Worm (Caenorhabditis elegans) whole organism, late embryonic: Measurements from ENCODE around the gene nhr-6.

Source experiments
- K02D7.2 ChIP-seq: sonication (generic microtip); optimal IDR thresholded peaks from 2 replicates; lab custom pipeline; 2017; ENCODE audit warnings: mild to moderate bottlenecking, missing genetic modification characterization, missing compliant biosample characterization
- ceh-19 ChIP-seq: fragments of 200-800 bp; sonication (Bioruptor generic); optimal IDR thresholded peaks from 2 replicates; lab custom pipeline; 2018; ENCODE audit warnings: mild to moderate bottlenecking, missing genetic modification characterization, missing compliant biosample characterization
- ceh-22 ChIP-seq: sonication (generic microtip); optimal IDR thresholded peaks from 2 replicates; lab custom pipeline; 2017; ENCODE audit warnings: missing biosample characterization, missing genetic modification characterization
- ceh-31 ChIP-seq: sonication (generic microtip); optimal IDR thresholded peaks from 2 replicates; lab custom pipeline; 2016; ENCODE audit warnings: missing genetic modification characterization, missing compliant biosample characterization
- che-1 ChIP-seq: sonication (generic microtip); optimal IDR thresholded peaks from 2 replicates; lab custom pipeline; 2016; ENCODE audit warnings: mild to moderate bottlenecking, missing genetic modification characterization, missing compliant biosample characterization
- gmeb-2 ChIP-seq: sonication (generic microtip); optimal IDR thresholded peaks from 2 replicates; lab custom pipeline; 2016; ENCODE audit warnings: missing genetic modification characterization, inconsistent platforms, missing compliant biosample characterization
- pag-3 ChIP-seq: sonication (generic microtip); optimal IDR thresholded peaks from 2 replicates; lab custom pipeline; 2016; ENCODE audit warnings: missing compliant biosample characterization, missing genetic modification characterization, borderline replicate concordance
- pha-4 ChIP-seq: fragments of 150-350 bp; optimal IDR thresholded peaks from 2 replicates; lab custom pipeline; 2018; ENCODE audit warnings: missing biosample characterization, missing genetic modification reagents, missing genetic modification characterization
- sox-4 ChIP-seq: sonication (generic microtip); optimal IDR thresholded peaks from 2 replicates; lab custom pipeline; 2017; ENCODE audit warnings: mild to moderate bottlenecking, missing genetic modification characterization, inconsistent platforms, missing compliant biosample characterization

- TF ChIP-seq pha-4 (no peak), ceh-19 (GFP tag; lab: Kevin White, UChicago) (no peak), che-1 (tag; lab: Kevin White, UChicago) (no peak), sox-4 (no peak), gmeb-2 (tag; lab: Kevin White, UChicago) (no peak), K02D7.2 (tag; lab: Kevin White, UChicago) (no peak), pag-3 (tag; lab: Kevin White, UChicago) (no peak), ceh-31 (tag; lab: Kevin White, UChicago) (no peak), ceh-22 (tag; lab: Kevin White, UChicago) (no peak)
Observed at ce11 chrIII:3590365-3590764, 17.0 kb downstream of the nhr-6 start, which contains the start of gene ptp-1.
